Worm (Caenorhabditis elegans): Measurements from ENCODE around the gene M01B2.13.

DNA sequence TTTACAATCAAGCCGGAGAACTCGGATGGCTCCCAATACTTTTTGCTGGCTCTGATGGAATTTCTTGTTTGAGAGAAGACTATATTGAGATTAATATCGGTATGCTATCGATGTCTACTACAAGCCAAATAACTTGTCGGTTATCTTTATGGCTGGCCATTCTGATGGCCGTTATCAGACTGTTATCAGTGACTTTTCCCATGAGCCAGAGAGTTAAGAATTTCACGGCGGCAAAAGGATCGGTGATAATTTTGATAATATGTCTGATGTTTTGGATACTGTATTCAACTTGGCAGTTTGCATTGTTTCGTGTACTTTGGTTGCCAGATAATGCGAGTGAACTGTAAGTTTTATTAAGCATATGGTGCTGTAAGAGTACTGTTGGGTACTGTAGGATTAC lies 39.5 kb downstream of the M01B2.13 start:
- TF ChIP-seq fkh-10 (GFP tag; optimal IDR thresholded peaks at IDR 0.05) (no peak), lin-13 (GFP tag; optimal IDR thresholded peaks at IDR 0.05) (no peak), snpc-4 (tag; optimal IDR thresholded peaks at IDR 0.05) (no peak), alr-1 (tag; optimal IDR thresholded peaks at IDR 0.05; ENCODE audit: borderline replicate concordance) (no peak), ceh-82 (tag; optimal IDR thresholded peaks at IDR 0.05) (no peak), unc-62 (GFP tag; optimal IDR thresholded peaks at IDR 0.05) (no peak), zag-1 (tag; optimal IDR thresholded peaks at IDR 0.05) (no peak), pax-3 (tag; optimal IDR thresholded peaks at IDR 0.05) (no peak), rnt-1 (tag; optimal IDR thresholded peaks at IDR 0.05) (no peak), nhr-47 (tag; optimal IDR thresholded peaks at IDR 0.05) (no peak), egl-27 (tag; optimal IDR thresholded peaks at IDR 0.05) (no peak)
